Worm (Caenorhabditis elegans): ENCODE measurements around the gene idpa-1.

Gene idpa-1

ce11 chrIII:2871817-2872216 is 29.2 kb downstream of the idpa-1 start (continued):
- TF ChIP-seq F37B4.10 (GFP tag; IDR thresholded peaks at IDR 0.05) (no peak), dpff-1 (tag; optimal IDR thresholded peaks at IDR 0.05) (no peak), sea-2 (GFP tag; IDR thresholded peaks at IDR 0.05) (no peak), him-1 (tag; optimal IDR thresholded peaks at IDR 0.05) (no peak), hlh-12 (tag; optimal IDR thresholded peaks at IDR 0.05) (no peak), B0336.3 (GFP tag; IDR thresholded peaks at IDR 0.05) (no peak; the same call in 1 of the 2 replicates), let-526 (GFP tag; IDR thresholded peaks at IDR 0.05) (no peak), nfya-1 (tag; optimal IDR thresholded peaks at IDR 0.05; ENCODE audit: borderline replicate concordance, insufficient read depth) (no peak), unc-62 (GFP tag; optimal IDR thresholded peaks at IDR 0.05) (no peak), ceh-27 (GFP tag; optimal IDR thresholded peaks at IDR 0.05) (peak; percentile 60), atf-7 (tag; optimal IDR thresholded peaks at IDR 0.05) (no peak), ztf-6 (GFP tag; IDR thresholded peaks at IDR 0.05) (no peak), K11D2.4 (GFP tag; IDR thresholded peaks at IDR 0.05) (no peak), zfh-2 (GFP tag; conservative IDR thresholded peaks at IDR 0.05) (peak; percentile 76), dpl-1 (GFP tag; optimal IDR thresholded peaks at IDR 0.05) (no peak), madf-3 (GFP tag; IDR thresholded peaks at IDR 0.05) (no peak), ztf-28 (GFP tag; IDR thresholded peaks at IDR 0.05) (no peak), lsy-27 (tag; optimal IDR thresholded peaks at IDR 0.05; ENCODE audit: borderline replicate concordance, insufficient read depth) (no peak), T07F8.4 (tag; optimal IDR thresholded peaks at IDR 0.05) (no peak), snpc-1.1 (tag; optimal IDR thresholded peaks at IDR 0.05; ENCODE audit: insufficient read depth) (no peak), bed-1 (GFP tag; IDR thresholded peaks at IDR 0.05) (no peak), egl-44 (GFP tag; IDR thresholded peaks at IDR 0.05) (no peak), nhr-27 (tag; optimal IDR thresholded peaks at IDR 0.05) (no peak), efl-1 (GFP tag; optimal IDR thresholded peaks at IDR 0.05) (no peak), K12H6.12 (tag; optimal IDR thresholded peaks at IDR 0.05) (no peak), nhr-179 (tag; optimal IDR thresholded peaks at IDR 0.05) (no peak), die-1 (tag; optimal IDR thresholded peaks at IDR 0.05) (peak; percentile 3), somi-1 (GFP tag; optimal IDR thresholded peaks at IDR 0.05) (peak; percentile 84), nhr-80 (tag; optimal IDR thresholded peaks at IDR 0.05) (peak; percentile 71), lag-1 (GFP tag; IDR thresholded peaks at IDR 0.05) (no peak), F55B11.4 (tag; optimal IDR thresholded peaks at IDR 0.05; ENCODE audit: borderline replicate concordance, insufficient read depth) (no peak), tbx-9 (tag; optimal IDR thresholded peaks at IDR 0.05; ENCODE audit: borderline replicate concordance) (no peak), unc-130 (GFP tag; optimal IDR thresholded peaks at IDR 0.05) (no peak), nhr-120 (GFP tag; IDR thresholded peaks at IDR 0.05) (no peak), F10E7.11 (tag; optimal IDR thresholded peaks at IDR 0.05) (no peak), pha-4 (tag; optimal IDR thresholded peaks at IDR 0.05) (no peak), ztf-25 (GFP tag; IDR thresholded peaks at IDR 0.05) (0 out of 2 replicates have a peak, but pooled peaks have one; percentile 46), nhr-90 (tag; optimal IDR thresholded peaks at IDR 0.05) (no peak), F52B5.7 (tag; optimal IDR thresholded peaks at IDR 0.05) (no peak), F57C9.4 (tag; optimal IDR thresholded peaks at IDR 0.05) (no peak), madf-8 (GFP tag; conservative IDR thresholded peaks at IDR 0.05) (no peak), mes-4 (tag; optimal IDR thresholded peaks at IDR 0.05) (no peak), gei-17 (GFP tag; optimal IDR thresholded peaks at IDR 0.05) (no peak), Y79H2A.3 (GFP tag; conservative IDR thresholded peaks at IDR 0.05) (no peak), sptf-2 (GFP tag; optimal IDR thresholded peaks at IDR 0.05) (no peak), lir-1 (GFP tag; conservative IDR thresholded peaks at IDR 0.05) (no peak), Y95B8A.8 (GFP tag; IDR thresholded peaks at IDR 0.05) (no peak), bed-2 (GFP tag; IDR thresholded peaks at IDR 0.05) (no peak), F22D6.2 (tag; optimal IDR thresholded peaks at IDR 0.05) (no peak), ekl-4 (GFP tag; IDR thresholded peaks at IDR 0.05) (no peak)

Data from whole organism, young adult.